Fruit fly (Drosophila melanogaster) whole organism, pupa: ENCODE measurements around the gene CG18473.

Experiments used
- CG10348 ChIP-seq: fragments of 200-800 bp; sonication (Bioruptor generic); IDR thresholded peaks from 2 replicates; pipeline ENCODE4 v1.3.6; 2022; ENCODE audit warnings: missing biosample characterization, missing genetic modification characterization
- CG12605 ChIP-seq: fragments of 200-800 bp; sonication (Bioruptor generic); IDR thresholded peaks from 2 replicates; pipeline ENCODE4 v1.3.6; 2022; ENCODE audit warnings: missing biosample characterization, missing genetic modification characterization
- CG13204 ChIP-seq: fragments of 200-800 bp; sonication (Bioruptor generic); optimal IDR thresholded peaks from 2 replicates; lab custom pipeline; 2018; ENCODE audit warnings: missing biosample characterization, mild to moderate bottlenecking, missing genetic modification characterization, moderate library complexity
- CG14655 ChIP-seq: fragments of 200-800 bp; sonication (Bioruptor generic); optimal IDR thresholded peaks from 3 replicates; lab custom pipeline; 2017; ENCODE audit warnings: mild to moderate bottlenecking, missing biosample characterization, missing genetic modification reagents, missing genetic modification characterization
- CG15710 ChIP-seq: fragments of 200-800 bp; sonication (Bioruptor generic); optimal IDR thresholded peaks from 2 replicates; lab custom pipeline; 2018; ENCODE audit warnings: missing biosample characterization, mild to moderate bottlenecking, missing genetic modification characterization, moderate library complexity
- CG17806 ChIP-seq: fragments of 200-800 bp; sonication (Bioruptor generic); optimal IDR thresholded peaks from 2 replicates; lab custom pipeline; 2018; ENCODE audit warnings: missing biosample characterization, mild to moderate bottlenecking, missing genetic modification characterization, moderate library complexity
- CG32121 ChIP-seq: fragments of 200-800 bp; sonication (Bioruptor generic); IDR thresholded peaks from 2 replicates; pipeline ENCODE4 v1.3.6; 2022; ENCODE audit warnings: missing biosample characterization, missing genetic modification characterization
- CG34367 ChIP-seq: fragments of 200-800 bp; sonication (Bioruptor generic); optimal IDR thresholded peaks from 2 replicates; lab custom pipeline; 2018; ENCODE audit warnings: missing biosample characterization, mild to moderate bottlenecking, missing genetic modification characterization
- CG4496 ChIP-seq: fragments of 200-800 bp; sonication (Bioruptor generic); IDR thresholded peaks from 3 replicates; pipeline ENCODE4 v1.3.6; 2022; ENCODE audit warnings: missing biosample characterization, missing genetic modification characterization
- CG8159 ChIP-seq: fragments of 200-800 bp; sonication (Bioruptor generic); optimal IDR thresholded peaks from 3 replicates; lab custom pipeline; 2018; ENCODE audit warnings: missing biosample characterization, mild to moderate bottlenecking, missing genetic modification characterization, moderate library complexity
- CG8301 ChIP-seq: fragments of 200-800 bp; sonication (Bioruptor generic); optimal IDR thresholded peaks from 2 replicates; lab custom pipeline; 2018; ENCODE audit warnings: missing biosample characterization, mild to moderate bottlenecking, missing genetic modification characterization
- CG9948 ChIP-seq: fragments of 200-800 bp; sonication (Bioruptor generic); optimal IDR thresholded peaks from 2 replicates; lab custom pipeline; 2018; ENCODE audit warnings: missing biosample characterization, mild to moderate bottlenecking, missing genetic modification characterization, moderate library complexity
- D1 ChIP-seq: fragments of 200-800 bp; sonication (Bioruptor generic); optimal IDR thresholded peaks from 2 replicates; lab custom pipeline; 2018; ENCODE audit warnings: missing biosample characterization, mild to moderate bottlenecking, missing genetic modification characterization, moderate library complexity
- EcR ChIP-seq: fragments of 200-800 bp; sonication (Bioruptor generic); optimal IDR thresholded peaks from 3 replicates; lab custom pipeline; 2019; ENCODE audit warnings: missing biosample characterization, missing genetic modification characterization, mild to moderate bottlenecking, moderate library complexity, missing genetic modification reagents
- Ets98B ChIP-seq: fragments of 200-800 bp; sonication (Bioruptor generic); IDR thresholded peaks from 2 replicates; pipeline ENCODE4 v1.3.6; 2022; ENCODE audit warnings: missing biosample characterization, missing genetic modification characterization
- Pif1A ChIP-seq: fragments of 200-800 bp; sonication (Bioruptor generic); optimal IDR thresholded peaks from 3 replicates; lab custom pipeline; 2016; ENCODE audit warnings: missing biosample characterization, missing genetic modification characterization
- Pif1B ChIP-seq: fragments of 200-800 bp; sonication (Bioruptor generic); optimal IDR thresholded peaks from 3 replicates; lab custom pipeline; 2016; ENCODE audit warnings: missing biosample characterization, missing genetic modification characterization
- Snoo ChIP-seq: fragments of 200-800 bp; sonication (Bioruptor generic); optimal IDR thresholded peaks from 3 replicates; lab custom pipeline; 2017; ENCODE audit warnings: missing biosample characterization, mild to moderate bottlenecking, missing genetic modification characterization, inconsistent platforms
- fd96Ca ChIP-seq: fragments of 200-800 bp; sonication (Bioruptor generic); IDR thresholded peaks from 3 replicates; pipeline ENCODE4 v1.3.6; 2022; ENCODE audit warnings: missing biosample characterization, missing genetic modification characterization
- gl ChIP-seq: fragments of 200-800 bp; sonication (Bioruptor generic); optimal IDR thresholded peaks from 2 replicates; lab custom pipeline; 2018; ENCODE audit warnings: missing biosample characterization, mild to moderate bottlenecking, missing genetic modification characterization
- rn ChIP-seq: fragments of 200-800 bp; sonication (Bioruptor generic); IDR thresholded peaks from 2 replicates; pipeline ENCODE4 v1.3.6; 2022; ENCODE audit warnings: missing biosample characterization, missing genetic modification characterization

The CG18473 gene

DNA sequence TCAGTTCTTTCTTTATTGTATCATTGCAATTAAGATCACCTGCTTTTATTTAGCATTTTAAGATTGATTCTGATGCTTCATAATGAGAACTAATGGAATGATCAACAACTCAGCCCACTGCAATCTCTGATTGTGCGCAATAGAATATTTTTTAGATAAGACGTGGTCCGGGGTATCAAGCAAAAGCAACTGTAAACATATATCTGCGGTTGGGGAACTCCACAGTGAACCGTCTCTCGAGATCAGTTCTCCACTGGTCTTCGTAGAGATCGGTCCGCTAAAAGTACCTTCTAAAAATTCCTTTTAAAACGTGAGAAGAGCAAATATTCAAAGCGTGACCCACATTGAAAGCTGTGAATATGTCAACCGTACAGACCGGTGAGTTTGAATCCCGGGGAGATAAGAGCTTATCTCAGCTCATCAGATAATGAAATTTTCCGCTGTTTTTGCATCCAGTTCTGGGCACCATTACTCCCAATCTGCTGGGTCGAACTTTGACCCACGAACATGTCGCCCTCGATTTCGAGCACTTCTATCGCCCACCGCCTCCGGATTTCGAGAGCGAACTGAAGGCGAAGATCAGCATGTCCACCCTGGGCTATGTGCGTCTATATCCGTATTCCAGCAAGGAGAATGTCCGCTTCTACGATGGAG is at the start of gene CG18473:
Gene CG18473, plus strand, starts transcription at position 240 of the 654 bp plus-strand sequence.
- TF ChIP-seq CG8159 (tag; lab: Kevin White, UChicago): no peak
- no peak for TF ChIP-seq CG15710 (tag; lab: Kevin White, UChicago)
- no peak for TF ChIP-seq CG32121
- TF ChIP-seq EcR: no peak
- TF ChIP-seq CG14655 (GFP tag; lab: Kevin White, UChicago): no peak
- TF ChIP-seq Snoo: no peak
- no peak for TF ChIP-seq CG8301 (tag; lab: Kevin White, UChicago)
- TF ChIP-seq, all 21 proteins: peak for 0

DNA sequence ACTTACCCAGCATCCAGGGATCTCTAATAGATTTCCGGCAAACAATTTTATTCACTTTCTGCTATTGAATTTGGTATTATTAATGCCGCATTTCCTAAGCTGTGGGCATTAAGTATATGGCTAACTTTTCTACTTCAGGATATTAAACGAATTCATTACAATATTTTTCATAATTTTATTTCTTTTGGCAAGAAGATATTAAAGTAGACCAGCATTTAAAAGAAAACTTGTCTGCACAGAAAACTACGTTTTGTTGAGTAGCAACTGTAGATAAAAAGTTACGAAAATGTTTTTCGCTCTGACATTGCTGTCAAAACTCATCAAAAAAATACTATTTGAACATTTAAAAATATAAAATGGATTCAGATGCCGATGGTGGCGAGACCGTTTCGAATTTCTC is 41.6 kb upstream of the CG18473 start, which contains the start of gene HP1e:
Gene HP1e, plus strand, starts transcription at position 301 of the 400 bp plus-strand sequence.
- no peak for TF ChIP-seq CG8301 (tag; lab: Kevin White, UChicago)

DNA sequence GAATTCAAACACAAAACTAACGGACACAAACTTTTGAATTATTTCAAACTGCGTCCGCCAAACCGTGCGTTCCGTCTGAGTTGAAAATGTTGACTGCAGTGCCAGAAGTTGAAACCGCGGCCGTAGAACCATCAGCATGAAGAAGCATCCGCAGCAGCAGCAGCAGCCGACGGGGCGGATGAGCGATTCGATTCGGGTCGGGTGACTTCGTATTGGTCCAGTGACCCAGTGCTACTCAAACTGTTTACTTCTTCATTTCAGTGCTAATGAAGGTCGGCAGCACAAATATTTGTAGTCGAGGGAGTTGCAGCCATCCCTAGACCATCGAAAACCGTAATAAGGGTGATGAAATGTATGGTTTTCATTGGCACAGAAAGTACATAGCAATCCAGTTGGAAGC is 34.7 kb upstream of the CG18473 start, which contains the start of gene CG8861:
Gene CG8861, minus strand, starts transcription at position 101 of the 400 bp plus-strand sequence.
- TF ChIP-seq CG8159 (tag; lab: Kevin White, UChicago) (no peak), fd96Ca (GFP tag; lab: Robert Waterston, UW) (no peak), CG34367 (tag; lab: Kevin White, UChicago) (no peak), Pif1A (GFP tag; lab: Kevin White, UChicago) (no peak), CG4496 (GFP tag; lab: Robert Waterston, UW) (no peak), CG8301 (tag; lab: Kevin White, UChicago) (no peak), rn (GFP tag; lab: Robert Waterston, UW) (no peak), EcR (no peak), CG15710 (tag; lab: Kevin White, UChicago) (no peak), CG12605 (GFP tag; lab: Robert Waterston, UW) (no peak), Snoo (no peak), Ets98B (GFP tag; lab: Robert Waterston, UW) (no peak), gl (tag; lab: Kevin White, UChicago) (no peak), D1 (no peak), CG13204 (GFP tag; lab: Kevin White, UChicago) (no peak), CG9948 (tag; lab: Kevin White, UChicago) (no peak)

DNA sequence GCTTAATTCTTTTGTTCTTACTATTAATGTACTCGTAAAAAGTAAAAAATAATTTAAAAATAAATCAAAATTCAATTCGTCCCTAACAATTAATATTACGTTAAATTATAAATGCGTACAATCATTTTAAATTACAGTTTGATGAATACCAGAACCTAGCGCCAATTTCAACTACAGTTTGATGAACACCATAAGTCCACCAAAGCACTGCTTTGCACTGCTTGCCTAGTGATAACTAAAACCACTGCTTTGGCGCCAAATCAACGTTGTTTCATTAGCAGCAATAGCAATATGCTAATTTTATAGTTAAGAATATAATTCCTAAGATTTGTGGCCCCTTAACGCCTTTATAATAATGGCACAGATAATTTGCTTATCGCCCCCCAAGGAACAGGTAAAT is 34.3 kb upstream of the CG18473 start:
- TF ChIP-seq Pif1B: no peak
- TF ChIP-seq Ets98B (GFP tag; lab: Robert Waterston, UW): no peak
- no peak for TF ChIP-seq CG13204 (GFP tag; lab: Kevin White, UChicago)
- peak; percentile 58 for TF ChIP-seq D1

dm6 chr3R:9330231-9330630 is 32.9 kb upstream of the CG18473 start, which contains the start of gene CG12951:
Gene CG12951, minus strand, starts transcription at chr3R:9330331.
- no peak for TF ChIP-seq CG10348 (GFP tag; lab: Robert Waterston, UW)
- TF ChIP-seq CG9948 (tag; lab: Kevin White, UChicago): no peak
- no peak for TF ChIP-seq EcR

DNA sequence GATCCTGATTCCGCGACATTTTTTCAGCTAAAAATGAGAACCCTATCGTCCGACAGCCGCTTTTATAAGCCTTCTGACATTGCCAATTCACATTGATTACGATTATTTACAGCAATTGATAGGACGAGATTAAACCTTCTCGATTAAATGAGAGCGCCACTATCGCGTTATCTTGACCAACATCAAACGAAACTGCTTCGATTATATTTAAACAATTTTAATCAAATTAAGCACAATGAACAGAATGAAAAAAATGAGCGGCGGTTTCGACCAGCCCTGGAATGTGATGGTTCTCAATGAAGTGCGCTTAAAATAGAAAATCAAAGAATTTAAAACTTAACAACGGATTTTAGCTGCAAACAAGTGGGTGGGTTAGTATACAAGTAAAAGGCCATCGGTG is 31.2 kb upstream of the CG18473 start, which contains the start of gene CG16749:
Gene CG16749, minus strand, starts transcription at position 25 of the 400 bp plus-strand sequence.
- TF ChIP-seq CG12605 (GFP tag; lab: Robert Waterston, UW): no peak
- no peak for TF ChIP-seq CG8159 (tag; lab: Kevin White, UChicago)
- no peak for TF ChIP-seq CG34367 (tag; lab: Kevin White, UChicago)
- no peak for TF ChIP-seq EcR
- no peak for TF ChIP-seq CG8301 (tag; lab: Kevin White, UChicago)
- no peak for TF ChIP-seq gl (tag; lab: Kevin White, UChicago)
- TF ChIP-seq CG17806: no peak
- TF ChIP-seq rn (GFP tag; lab: Robert Waterston, UW): no peak
- no peak for TF ChIP-seq CG10348 (GFP tag; lab: Robert Waterston, UW)
- no peak for TF ChIP-seq CG14655 (GFP tag; lab: Kevin White, UChicago)
- TF ChIP-seq Ets98B (GFP tag; lab: Robert Waterston, UW): no peak
- no peak for TF ChIP-seq CG9948 (tag; lab: Kevin White, UChicago)
- TF ChIP-seq Pif1A (GFP tag; lab: Kevin White, UChicago): no peak
- TF ChIP-seq CG15710 (tag; lab: Kevin White, UChicago): no peak
- no peak for TF ChIP-seq CG4496 (GFP tag; lab: Robert Waterston, UW)
- TF ChIP-seq, all 21 proteins: peak for 0
